Fruit fly (Drosophila melanogaster): ENCODE measurements around the gene CG1532.

DNA sequence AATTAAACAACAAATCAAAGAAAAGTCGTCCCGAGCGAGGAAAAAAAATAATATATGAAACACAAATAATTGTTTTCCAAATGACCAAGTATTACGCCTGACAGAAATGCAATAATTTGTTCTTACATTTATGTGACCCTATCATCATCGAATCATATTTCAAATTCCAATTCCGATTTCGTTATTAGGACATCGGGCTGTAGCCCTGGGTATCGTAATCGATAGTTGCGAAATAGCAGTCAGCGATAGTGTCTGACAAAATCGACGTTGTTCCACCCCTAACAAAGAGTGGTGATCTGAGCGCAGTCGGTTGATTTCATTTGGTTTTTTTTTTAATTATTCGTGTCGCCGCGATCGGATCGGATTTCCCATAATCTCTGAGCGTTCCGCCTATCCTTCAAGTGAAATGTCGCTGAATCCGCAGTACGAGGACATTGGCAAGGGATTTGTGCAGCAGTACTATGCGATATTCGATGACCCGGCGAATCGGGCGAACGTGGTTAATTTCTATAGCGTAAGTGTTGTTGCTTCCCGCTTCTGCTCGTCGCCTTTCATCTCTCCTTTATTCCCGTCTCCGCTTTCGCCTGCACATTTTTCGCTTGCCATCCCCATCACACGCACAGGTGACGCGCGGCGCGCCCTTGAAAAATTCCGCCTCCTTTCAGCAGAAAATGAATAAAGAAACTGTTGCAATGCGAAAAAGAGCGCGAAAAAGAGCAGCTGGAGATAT lies 7.2 kb upstream of the CG1532 start, which contains the start of gene Ntf-2:
- TF ChIP-seq Met (GFP tag; optimal IDR thresholded peaks at IDR 0.05) = no peak
- no peak for TF ChIP-seq Ets21C (GFP tag; optimal IDR thresholded peaks at IDR 0.05)
